Worm (Caenorhabditis elegans) whole organism, late embryonic: Measurements from ENCODE around the gene C39B5.6.

Source experiments
- ama-1 ChIP-seq: fragments of 150-350 bp; optimal IDR thresholded peaks from 2 replicates; lab custom pipeline; 2014
- ceh-24 ChIP-seq: sonication (generic microtip); optimal IDR thresholded peaks from 2 replicates; lab custom pipeline; 2016; ENCODE audit warnings: mild to moderate bottlenecking, missing genetic modification characterization, missing compliant biosample characterization
- ets-4 ChIP-seq: sonication (generic microtip); optimal IDR thresholded peaks from 2 replicates; lab custom pipeline; 2016; ENCODE audit warnings: missing genetic modification characterization, missing compliant biosample characterization
- nhr-11 ChIP-seq: fragments of 150-350 bp; optimal IDR thresholded peaks from 2 replicates; lab custom pipeline; 2014; ENCODE audit warnings: missing biosample characterization, missing genetic modification characterization
- pha-4 ChIP-seq: fragments of 150-350 bp; optimal IDR thresholded peaks from 2 replicates; lab custom pipeline; 2018; ENCODE audit warnings: missing biosample characterization, missing genetic modification reagents, missing genetic modification characterization
- unc-42 ChIP-seq: sonication (generic microtip); optimal IDR thresholded peaks from 2 replicates; lab custom pipeline; 2016; ENCODE audit warnings: missing genotype, missing genetic modification characterization, missing compliant biosample characterization

ce11 chrIII:2224478-2224877, 26.7 kb downstream of the C39B5.6 start, which contains the start of gene fbxa-38:
- no peak for TF ChIP-seq nhr-11 (tag; lab: Kevin White, UChicago)
- TF ChIP-seq ama-1 (lab: Kevin White, UChicago), result no peak
- TF ChIP-seq pha-4 (tag; lab: Kevin White, UChicago), result no peak
- no peak for TF ChIP-seq ceh-24 (tag; lab: Kevin White, UChicago)
- TF ChIP-seq unc-42, result no peak
- TF ChIP-seq ets-4 (tag; lab: Kevin White, UChicago), result no peak
